Worm (Caenorhabditis elegans) whole organism, L2 larva: ENCODE data around the gene mob-1.

Source experiments
- R02D3.7 ChIP-seq: fragments of 150-350 bp; optimal IDR thresholded peaks from 2 replicates; lab custom pipeline; 2014; ENCODE audit warnings: missing biosample characterization, missing genetic modification characterization
- ZK546.5 ChIP-seq: sonication (generic microtip); optimal IDR thresholded peaks from 2 replicates; lab custom pipeline; 2017; ENCODE audit warnings: missing biosample characterization, missing genetic modification characterization
- lin-13 ChIP-seq: fragments of 150-350 bp; optimal IDR thresholded peaks from 2 replicates; lab custom pipeline; 2014; ENCODE audit warnings: missing biosample characterization, missing genetic modification reagents, missing genetic modification characterization
- mbf-1 ChIP-seq: sonication (generic microtip); optimal IDR thresholded peaks from 2 replicates; lab custom pipeline; 2017; ENCODE audit warnings: missing biosample characterization, missing genetic modification characterization
- nhr-237 ChIP-seq: fragments of 150-350 bp; optimal IDR thresholded peaks from 2 replicates; lab custom pipeline; 2014; ENCODE audit warnings: missing biosample characterization, missing genetic modification characterization
- unc-39 ChIP-seq: fragments of 150-350 bp; optimal IDR thresholded peaks from 2 replicates; lab custom pipeline; 2014; ENCODE audit warnings: missing biosample characterization, missing genetic modification characterization

DNA sequence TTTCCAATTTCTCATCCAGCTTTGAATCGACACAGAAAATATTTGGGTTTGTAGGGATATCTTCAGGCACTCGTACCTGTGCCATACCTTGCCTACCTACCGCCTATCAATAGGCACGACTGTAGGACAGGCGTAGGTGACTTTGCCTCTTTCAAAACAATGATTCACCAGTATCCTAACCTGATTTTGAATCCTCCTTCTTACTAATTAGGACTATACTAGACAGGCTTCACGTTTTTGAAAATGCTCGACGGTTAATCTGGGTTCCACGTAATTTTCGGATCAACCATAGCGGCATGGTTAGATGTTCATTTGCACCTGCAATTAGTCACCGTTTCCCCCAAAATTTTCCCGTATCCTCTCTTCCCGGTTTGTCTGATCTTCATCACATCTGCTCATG, 8.1 kb downstream of the mob-1 start:
- TF ChIP-seq unc-39 (tag; lab: Kevin White, UChicago): no peak
- no peak for TF ChIP-seq R02D3.7 (tag; lab: Kevin White, UChicago)
- TF ChIP-seq mbf-1 (tag; lab: Kevin White, UChicago): no peak
- no peak for TF ChIP-seq lin-13 (GFP tag; lab: Kevin White, UChicago)
- no peak for TF ChIP-seq ZK546.5 (tag; lab: Kevin White, UChicago)
- TF ChIP-seq nhr-237 (tag; lab: Kevin White, UChicago): no peak
